Fruit fly (Drosophila melanogaster) whole organism, pupa: ENCODE measurements around the gene CG4951.
A peak's percentile ranks its signal among the peaks of the same experiment; 100 is the strongest.

Experiments
- CG10348 ChIP-seq: fragments of 200-800 bp; sonication (Bioruptor generic); IDR thresholded peaks from 2 replicates; pipeline ENCODE4 v1.3.6; 2022; ENCODE audit warnings: missing biosample characterization, missing genetic modification characterization
- CG12605 ChIP-seq: fragments of 200-800 bp; sonication (Bioruptor generic); IDR thresholded peaks from 2 replicates; pipeline ENCODE4 v1.3.6; 2022; ENCODE audit warnings: missing biosample characterization, missing genetic modification characterization
- CG13204 ChIP-seq: fragments of 200-800 bp; sonication (Bioruptor generic); optimal IDR thresholded peaks from 2 replicates; lab custom pipeline; 2018; ENCODE audit warnings: missing biosample characterization, mild to moderate bottlenecking, missing genetic modification characterization, moderate library complexity
- CG14655 ChIP-seq: fragments of 200-800 bp; sonication (Bioruptor generic); optimal IDR thresholded peaks from 3 replicates; lab custom pipeline; 2017; ENCODE audit warnings: mild to moderate bottlenecking, missing biosample characterization, missing genetic modification reagents, missing genetic modification characterization
- CG15710 ChIP-seq: fragments of 200-800 bp; sonication (Bioruptor generic); optimal IDR thresholded peaks from 2 replicates; lab custom pipeline; 2018; ENCODE audit warnings: missing biosample characterization, mild to moderate bottlenecking, missing genetic modification characterization, moderate library complexity
- CG17806 ChIP-seq: fragments of 200-800 bp; sonication (Bioruptor generic); optimal IDR thresholded peaks from 2 replicates; lab custom pipeline; 2018; ENCODE audit warnings: missing biosample characterization, mild to moderate bottlenecking, missing genetic modification characterization, moderate library complexity
- CG32121 ChIP-seq: fragments of 200-800 bp; sonication (Bioruptor generic); IDR thresholded peaks from 2 replicates; pipeline ENCODE4 v1.3.6; 2022; ENCODE audit warnings: missing biosample characterization, missing genetic modification characterization
- CG34367 ChIP-seq: fragments of 200-800 bp; sonication (Bioruptor generic); optimal IDR thresholded peaks from 2 replicates; lab custom pipeline; 2018; ENCODE audit warnings: missing biosample characterization, mild to moderate bottlenecking, missing genetic modification characterization
- CG4496 ChIP-seq: fragments of 200-800 bp; sonication (Bioruptor generic); IDR thresholded peaks from 3 replicates; pipeline ENCODE4 v1.3.6; 2022; ENCODE audit warnings: missing biosample characterization, missing genetic modification characterization
- CG8159 ChIP-seq: fragments of 200-800 bp; sonication (Bioruptor generic); optimal IDR thresholded peaks from 3 replicates; lab custom pipeline; 2018; ENCODE audit warnings: missing biosample characterization, mild to moderate bottlenecking, missing genetic modification characterization, moderate library complexity
- CG8301 ChIP-seq: fragments of 200-800 bp; sonication (Bioruptor generic); optimal IDR thresholded peaks from 2 replicates; lab custom pipeline; 2018; ENCODE audit warnings: missing biosample characterization, mild to moderate bottlenecking, missing genetic modification characterization
- CG9948 ChIP-seq: fragments of 200-800 bp; sonication (Bioruptor generic); optimal IDR thresholded peaks from 2 replicates; lab custom pipeline; 2018; ENCODE audit warnings: missing biosample characterization, mild to moderate bottlenecking, missing genetic modification characterization, moderate library complexity
- D1 ChIP-seq: fragments of 200-800 bp; sonication (Bioruptor generic); optimal IDR thresholded peaks from 2 replicates; lab custom pipeline; 2018; ENCODE audit warnings: missing biosample characterization, mild to moderate bottlenecking, missing genetic modification characterization, moderate library complexity
- EcR ChIP-seq: fragments of 200-800 bp; sonication (Bioruptor generic); optimal IDR thresholded peaks from 3 replicates; lab custom pipeline; 2019; ENCODE audit warnings: missing biosample characterization, missing genetic modification characterization, mild to moderate bottlenecking, moderate library complexity, missing genetic modification reagents
- Ets98B ChIP-seq: fragments of 200-800 bp; sonication (Bioruptor generic); IDR thresholded peaks from 2 replicates; pipeline ENCODE4 v1.3.6; 2022; ENCODE audit warnings: missing biosample characterization, missing genetic modification characterization
- Pif1A ChIP-seq: fragments of 200-800 bp; sonication (Bioruptor generic); optimal IDR thresholded peaks from 3 replicates; lab custom pipeline; 2016; ENCODE audit warnings: missing biosample characterization, missing genetic modification characterization
- Pif1B ChIP-seq: fragments of 200-800 bp; sonication (Bioruptor generic); optimal IDR thresholded peaks from 3 replicates; lab custom pipeline; 2016; ENCODE audit warnings: missing biosample characterization, missing genetic modification characterization
- Snoo ChIP-seq: fragments of 200-800 bp; sonication (Bioruptor generic); optimal IDR thresholded peaks from 3 replicates; lab custom pipeline; 2017; ENCODE audit warnings: missing biosample characterization, mild to moderate bottlenecking, missing genetic modification characterization, inconsistent platforms
- fd96Ca ChIP-seq: fragments of 200-800 bp; sonication (Bioruptor generic); IDR thresholded peaks from 3 replicates; pipeline ENCODE4 v1.3.6; 2022; ENCODE audit warnings: missing biosample characterization, missing genetic modification characterization
- gl ChIP-seq: fragments of 200-800 bp; sonication (Bioruptor generic); optimal IDR thresholded peaks from 2 replicates; lab custom pipeline; 2018; ENCODE audit warnings: missing biosample characterization, mild to moderate bottlenecking, missing genetic modification characterization
- rn ChIP-seq: fragments of 200-800 bp; sonication (Bioruptor generic); IDR thresholded peaks from 2 replicates; pipeline ENCODE4 v1.3.6; 2022; ENCODE audit warnings: missing biosample characterization, missing genetic modification characterization

The CG4951 gene

dm6 chr3R:27953890-27954289 is at the start of gene CG4951:
CG4951 (minus strand) TSS chr3R:27954112.
- TF ChIP-seq Pif1A (GFP tag; lab: Kevin White, UChicago) (no peak), CG13204 (GFP tag; lab: Kevin White, UChicago) (no peak), Ets98B (no peak)

- TF ChIP-seq Ets98B (no peak), D1 (tag; lab: Kevin White, UChicago) (no peak), CG12605 (GFP tag; lab: Robert Waterston, UW) (no peak), CG34367 (no peak), CG13204 (GFP tag; lab: Kevin White, UChicago) (no peak), CG32121 (GFP tag; lab: Robert Waterston, UW) (no peak), CG17806 (tag; lab: Kevin White, UChicago) (no peak)
Measured at dm6 chr3R:27990651-27991050, 36.7 kb upstream of the CG4951 start, which contains the start of gene CG4815. CG4815 (minus strand) TSS chr3R:27990751.

DNA sequence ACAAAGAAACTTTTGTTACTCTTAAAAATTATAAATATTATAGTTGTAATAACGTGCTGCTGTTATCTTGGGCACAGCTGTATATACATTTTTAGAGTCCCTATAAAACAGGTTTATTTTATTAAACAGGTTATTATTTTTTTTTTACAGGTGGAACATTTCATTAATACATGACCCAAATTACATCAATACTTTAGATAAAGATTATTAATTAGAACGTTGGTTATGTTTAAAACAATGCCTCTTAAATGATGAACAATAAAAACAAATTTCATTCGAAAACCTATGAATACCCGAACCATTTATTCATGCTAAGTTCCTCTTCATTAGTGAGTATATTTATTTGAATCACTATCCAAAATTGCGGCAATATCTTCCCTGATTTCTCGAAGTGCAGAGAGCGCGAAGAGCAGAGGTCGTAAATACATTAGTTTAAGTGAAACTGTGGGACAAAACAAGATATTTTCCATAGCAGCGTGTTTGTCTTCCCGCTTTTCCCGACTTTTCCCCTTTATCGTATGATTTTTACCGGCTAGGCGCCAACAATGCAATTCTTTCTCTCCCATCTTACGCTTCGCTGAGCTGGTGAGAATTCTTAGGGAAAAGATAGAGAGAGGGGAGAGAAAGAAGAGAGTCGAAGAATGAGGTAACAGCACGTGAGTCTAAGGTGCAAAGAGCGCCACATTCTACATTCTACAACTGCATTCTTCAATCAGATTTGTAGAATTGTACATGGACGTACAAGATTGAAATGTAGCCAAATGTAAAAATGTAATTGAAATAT is 34.9 kb upstream of the CG4951 start:
- TF ChIP-seq CG8301 (peak; percentile 52), Pif1B (GFP tag; lab: Kevin White, UChicago) (no peak), CG14655 (GFP tag; lab: Kevin White, UChicago) (peak; percentile 76), D1 (tag; lab: Kevin White, UChicago) (no peak), Ets98B (peak; percentile 57), Pif1A (GFP tag; lab: Kevin White, UChicago) (no peak), CG32121 (GFP tag; lab: Robert Waterston, UW) (peak; percentile 70), CG8159 (tag; lab: Kevin White, UChicago) (peak; percentile 38), Snoo (tag; lab: Kevin White, UChicago) (no peak), CG34367 (peak; percentile 24), CG13204 (GFP tag; lab: Kevin White, UChicago) (no peak), CG12605 (GFP tag; lab: Robert Waterston, UW) (no peak), CG17806 (tag; lab: Kevin White, UChicago) (peak; percentile 9), EcR (no peak), CG15710 (tag; lab: Kevin White, UChicago) (no peak), CG10348 (GFP tag; lab: Robert Waterston, UW) (peak; percentile 50; the same call in 1 of the 2 replicates), CG4496 (peak; percentile 61; the same call in 2 of the 3 replicates), CG9948 (tag; lab: Kevin White, UChicago) (peak; percentile 33), gl (no peak), fd96Ca (GFP tag; lab: Robert Waterston, UW) (peak; percentile 74), rn (GFP tag; lab: Robert Waterston, UW) (0 out of 2 replicates have a peak, but pooled peaks have one; percentile 33)

DNA sequence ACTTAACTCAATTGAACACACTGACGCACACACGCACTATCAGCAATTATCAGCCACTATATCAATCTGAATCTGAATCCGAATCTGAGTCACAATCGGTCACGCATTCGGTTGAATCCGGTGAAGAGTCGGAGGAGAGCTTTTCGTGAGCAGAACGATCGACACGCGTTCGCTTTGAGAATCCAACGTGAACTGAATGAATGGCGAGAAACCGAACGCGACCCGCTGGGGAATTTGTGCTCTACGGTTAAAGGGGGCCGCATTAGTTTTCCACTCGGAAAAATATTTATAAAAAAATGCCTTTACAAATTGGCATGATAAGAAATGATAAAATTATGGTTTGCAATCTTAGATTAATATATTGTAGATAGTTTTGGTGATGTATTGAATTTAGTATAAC is 34.3 kb upstream of the CG4951 start, which contains the start of gene betaTub97EF:
Gene betaTub97EF, minus strand, starts transcription at position 196 of the 400 bp plus-strand sequence.
- TF ChIP-seq CG4496 (peak; percentile 76), CG8159 (tag; lab: Kevin White, UChicago) (no peak), gl (no peak), CG12605 (GFP tag; lab: Robert Waterston, UW) (peak; percentile 51), CG13204 (GFP tag; lab: Kevin White, UChicago) (no peak), CG14655 (GFP tag; lab: Kevin White, UChicago) (no peak), CG8301 (no peak), CG15710 (tag; lab: Kevin White, UChicago) (peak; percentile 12), CG32121 (GFP tag; lab: Robert Waterston, UW) (peak; percentile 45), Ets98B (no peak; the same call in 1 of the 2 replicates)

DNA sequence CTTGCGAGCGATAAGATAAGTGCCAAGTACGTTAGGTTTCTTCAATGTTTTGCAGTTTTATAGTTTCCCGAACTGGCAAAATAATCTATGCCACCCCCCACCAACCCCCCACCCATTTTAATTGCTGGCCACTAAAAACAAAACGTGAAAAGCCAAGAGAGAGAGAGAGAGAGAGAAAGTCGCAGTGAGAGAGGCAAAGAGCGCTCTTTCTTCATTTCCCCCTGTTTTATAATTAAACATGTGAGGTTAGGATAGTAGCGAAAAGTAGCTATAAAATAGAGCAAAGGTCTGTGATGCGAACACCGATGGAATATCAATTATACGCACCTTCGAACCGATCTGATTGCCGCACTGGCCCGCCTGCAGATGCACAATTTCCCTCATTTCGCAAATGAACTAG is 33.9 kb upstream of the CG4951 start:
- TF ChIP-seq Pif1B (GFP tag; lab: Kevin White, UChicago) (no peak), CG4496 (no peak), Pif1A (GFP tag; lab: Kevin White, UChicago) (no peak), rn (GFP tag; lab: Robert Waterston, UW) (no peak), EcR (no peak), D1 (tag; lab: Kevin White, UChicago) (no peak), fd96Ca (GFP tag; lab: Robert Waterston, UW) (no peak), gl (no peak)
- TF ChIP-seq, all 21 proteins: peak for 0

- no peak for TF ChIP-seq Snoo (tag; lab: Kevin White, UChicago)
- TF ChIP-seq fd96Ca (GFP tag; lab: Robert Waterston, UW): no peak
- no peak for TF ChIP-seq CG9948 (tag; lab: Kevin White, UChicago)
- peak; percentile 65 for TF ChIP-seq CG14655 (GFP tag; lab: Kevin White, UChicago)
- TF ChIP-seq CG15710 (tag; lab: Kevin White, UChicago): peak; percentile 47
- TF ChIP-seq CG34367: peak; percentile 20
- TF ChIP-seq Ets98B: peak; percentile 43; the same call in 1 of the 2 replicates
- peak; percentile 66 for TF ChIP-seq CG12605 (GFP tag; lab: Robert Waterston, UW)
- TF ChIP-seq D1 (tag; lab: Kevin White, UChicago): no peak
- TF ChIP-seq Pif1A (GFP tag; lab: Kevin White, UChicago): no peak
- no peak for TF ChIP-seq gl
- no peak for TF ChIP-seq CG17806 (tag; lab: Kevin White, UChicago)
- TF ChIP-seq CG8159 (tag; lab: Kevin White, UChicago): peak; percentile 52
- TF ChIP-seq CG8301: peak; percentile 69
- TF ChIP-seq CG10348 (GFP tag; lab: Robert Waterston, UW): no peak
- TF ChIP-seq CG13204 (GFP tag; lab: Kevin White, UChicago): no peak
- TF ChIP-seq rn (GFP tag; lab: Robert Waterston, UW): peak; percentile 46; the same call in 1 of the 2 replicates
- peak; percentile 59; the same call in 2 of the 3 replicates for TF ChIP-seq CG4496
- no peak for TF ChIP-seq EcR
- TF ChIP-seq Pif1B (GFP tag; lab: Kevin White, UChicago): no peak
- peak; percentile 67; the same call in 1 of the 2 replicates for TF ChIP-seq CG32121 (GFP tag; lab: Robert Waterston, UW)
- TF ChIP-seq, all 21 proteins: peak for 10
Measured at dm6 chr3R:27987329-27987728, 33.4 kb upstream of the CG4951 start.
